Fruit fly (Drosophila melanogaster) whole organism, embryonic: Measurements from ENCODE around the gene CG34148.

Experiments used
- C15 ChIP-seq: fragments of 200-800 bp; sonication (Bioruptor generic); IDR thresholded peaks from 3 replicates; pipeline ENCODE4 v1.3.6; 2022; ENCODE audit warnings: missing biosample characterization, missing genetic modification characterization
- CG10209 ChIP-seq: fragments of 200-800 bp; sonication (Bioruptor generic); optimal IDR thresholded peaks from 3 replicates; lab custom pipeline; 2017; ENCODE audit warnings: missing biosample characterization, mild to moderate bottlenecking, missing genetic modification characterization, missing genetic modification reagents
- CG10959 ChIP-seq: fragments of 200-800 bp; sonication (Bioruptor generic); IDR thresholded peaks from 2 replicates; pipeline ENCODE4 v1.3.6; 2022; ENCODE audit warnings: missing biosample characterization, missing genetic modification characterization
- CG11398 ChIP-seq: fragments of 200-800 bp; sonication (Bioruptor generic); optimal IDR thresholded peaks from 2 replicates; lab custom pipeline; 2016; ENCODE audit warnings: missing biosample characterization, missing genetic modification characterization
- CG11456 ChIP-seq: fragments of 200-800 bp; sonication (Bioruptor generic); IDR thresholded peaks from 3 replicates; pipeline ENCODE4 v1.3.6; 2022; ENCODE audit warnings: missing biosample characterization, missing genetic modification characterization
- CG12236 ChIP-seq: fragments of 200-800 bp; sonication (Bioruptor generic); optimal IDR thresholded peaks from 2 replicates; lab custom pipeline; 2016; ENCODE audit warnings: missing biosample characterization, missing genetic modification characterization
- CG13287 ChIP-seq: fragments of 200-800 bp; sonication (Bioruptor generic); IDR thresholded peaks from 2 replicates; pipeline ENCODE4 v1.3.6; 2022; ENCODE audit warnings: missing biosample characterization, missing genetic modification characterization; ENCODE audit not compliant: partially characterized antibody
- CG14860 ChIP-seq: fragments of 200-800 bp; sonication (Bioruptor generic); IDR thresholded peaks from 3 replicates; pipeline ENCODE4 v1.3.6; 2022; ENCODE audit warnings: missing biosample characterization, missing genetic modification characterization; ENCODE audit not compliant: partially characterized antibody
- CG15696 ChIP-seq: fragments of 200-800 bp; sonication (Bioruptor generic); optimal IDR thresholded peaks from 2 replicates; lab custom pipeline; 2019; ENCODE audit warnings: missing biosample characterization, mild to moderate bottlenecking, missing genetic modification characterization, moderate library complexity
- CG16863 ChIP-seq: fragments of 200-800 bp; sonication (Bioruptor generic); optimal IDR thresholded peaks from 3 replicates; lab custom pipeline; 2016; ENCODE audit warnings: missing biosample characterization, missing genetic modification characterization
- CG17912 ChIP-seq: fragments of 200-800 bp; sonication (Bioruptor generic); optimal IDR thresholded peaks from 2 replicates; lab custom pipeline; 2018; ENCODE audit warnings: missing biosample characterization, mild to moderate bottlenecking, missing genetic modification characterization
- CG18476 ChIP-seq: fragments of 200-800 bp; sonication (Bioruptor generic); optimal IDR thresholded peaks from 2 replicates; lab custom pipeline; 2016; ENCODE audit warnings: missing biosample characterization, mild to moderate bottlenecking, missing genetic modification characterization
- CG31224 ChIP-seq: fragments of 200-800 bp; sonication (Bioruptor generic); IDR thresholded peaks from 2 replicates; pipeline ENCODE4 v1.3.6; 2022; ENCODE audit warnings: missing biosample characterization, missing genetic modification characterization
- CG4360 ChIP-seq: fragments of 200-800 bp; sonication (Bioruptor generic); IDR thresholded peaks from 2 replicates; pipeline ENCODE4 v1.3.6; 2022; ENCODE audit warnings: missing biosample characterization, missing genetic modification characterization
- CG4820 ChIP-seq: fragments of 200-800 bp; sonication (Bioruptor generic); optimal IDR thresholded peaks from 3 replicates; lab custom pipeline; 2016; ENCODE audit warnings: missing biosample characterization, missing genetic modification characterization
- CG6254 ChIP-seq: fragments of 200-800 bp; sonication (Bioruptor generic); optimal IDR thresholded peaks from 3 replicates; lab custom pipeline; 2017; ENCODE audit warnings: mild to moderate bottlenecking, missing biosample characterization, missing genetic modification reagents, missing genetic modification characterization
- CG7357 ChIP-seq: fragments of 200-800 bp; sonication (Bioruptor generic); IDR thresholded peaks from 3 replicates; pipeline ENCODE4 v1.3.6; 2022; ENCODE audit warnings: missing biosample characterization, missing genetic modification characterization
- CG8290 ChIP-seq, 3 experiments: fragments of 200-800 bp; sonication (Bioruptor generic); optimal IDR thresholded peaks; 2 replicates each; lab custom pipeline; 2016 to 2019; ENCODE audit warnings: missing biosample characterization in 3 of 3, missing genetic modification characterization in 3 of 3, mild to moderate bottlenecking in 2 of 3, moderate library complexity in 1 of 3
- CG9797 ChIP-seq: fragments of 200-800 bp; sonication (Bioruptor generic); optimal IDR thresholded peaks from 3 replicates; lab custom pipeline; 2018; ENCODE audit warnings: missing biosample characterization, mild to moderate bottlenecking, missing genetic modification characterization
- Drgx ChIP-seq: fragments of 200-800 bp; sonication (Bioruptor generic); IDR thresholded peaks from 2 replicates; pipeline ENCODE4 v1.3.6; 2022; ENCODE audit warnings: missing biosample characterization, missing genetic modification characterization
- ERR ChIP-seq: fragments of 200-800 bp; sonication (Bioruptor generic); optimal IDR thresholded peaks from 2 replicates; lab custom pipeline; 2016; ENCODE audit warnings: missing biosample characterization, missing genetic modification characterization
- Ets65A ChIP-seq: fragments of 200-800 bp; sonication (Bioruptor generic); peaks from one replicate; lab custom pipeline; 2016; ENCODE audit warnings: missing biosample characterization, missing genetic modification characterization
- Lhr ChIP-seq: fragments of 200-800 bp; sonication (Bioruptor generic); optimal IDR thresholded peaks from 3 replicates; lab custom pipeline; 2017; ENCODE audit warnings: mild to moderate bottlenecking, missing biosample characterization, missing genetic modification reagents, missing genetic modification characterization
- NC2α ChIP-seq: fragments of 200-800 bp; sonication (Bioruptor generic); optimal IDR thresholded peaks from 2 replicates; lab custom pipeline; 2016; ENCODE audit warnings: missing biosample characterization, missing genetic modification characterization
- Optix ChIP-seq: fragments of 200-800 bp; sonication (Bioruptor generic); IDR thresholded peaks from 3 replicates; pipeline ENCODE4 v1.3.6; 2022; ENCODE audit warnings: missing biosample characterization, missing genetic modification characterization
- Ravus ChIP-seq: fragments of 200-800 bp; sonication (Bioruptor generic); IDR thresholded peaks from 2 replicates; pipeline ENCODE4 v1.3.6; 2022; ENCODE audit warnings: missing biosample characterization, missing genetic modification characterization
- Rfx ChIP-seq: fragments of 200-800 bp; sonication (Bioruptor generic); IDR thresholded peaks from 2 replicates; pipeline ENCODE4 v1.3.6; 2022; ENCODE audit warnings: missing biosample characterization, missing genetic modification characterization
- Ssrp ChIP-seq: fragments of 200-800 bp; sonication (Bioruptor generic); optimal IDR thresholded peaks from 2 replicates; lab custom pipeline; 2018; ENCODE audit warnings: missing biosample characterization, mild to moderate bottlenecking, missing genetic modification characterization, moderate library complexity
- Trl ChIP-seq, 3 experiments: fragments of >200 bp in 2 of 3; fragments of 200-800 bp in 1 of 3; sonication (Bioruptor generic) in 1 of 3; optimal IDR thresholded peaks; 2 replicates in 1 of 3; 3 replicates in 2 of 3; lab custom pipeline; 2016 to 2017; ENCODE audit warnings: missing biosample characterization in 1 of 3, missing genetic modification characterization in 1 of 3
- ato ChIP-seq: fragments of 200-800 bp; sonication (Bioruptor generic); IDR thresholded peaks from 2 replicates; pipeline ENCODE4 v1.3.6; 2022; ENCODE audit warnings: missing biosample characterization, missing genetic modification characterization; ENCODE audit not compliant: partially characterized antibody
- bsh ChIP-seq, 2 experiments: fragments of 200-800 bp; sonication (Bioruptor generic); optimal IDR thresholded peaks; 2 replicates each; lab custom pipeline; 2017 to 2018; ENCODE audit warnings: mild to moderate bottlenecking in 2 of 2, missing biosample characterization in 2 of 2, missing genetic modification characterization in 2 of 2, moderate library complexity in 1 of 2
- dati ChIP-seq: fragments of 200-800 bp; sonication (Bioruptor generic); IDR thresholded peaks from 2 replicates; pipeline ENCODE4 v1.3.6; 2022; ENCODE audit warnings: missing biosample characterization, missing genetic modification characterization
- fd64A ChIP-seq: fragments of 200-800 bp; sonication (Bioruptor generic); optimal IDR thresholded peaks from 3 replicates; lab custom pipeline; 2018; ENCODE audit warnings: missing biosample characterization, mild to moderate bottlenecking, missing genetic modification characterization
- gem ChIP-seq: fragments of 200-800 bp; sonication (Bioruptor generic); optimal IDR thresholded peaks from 2 replicates; lab custom pipeline; 2019; ENCODE audit warnings: missing biosample characterization, mild to moderate bottlenecking, missing genetic modification characterization, moderate library complexity
- gro ChIP-seq: fragments of 200-800 bp; sonication (Bioruptor generic); optimal IDR thresholded peaks from 2 replicates; lab custom pipeline; 2016; ENCODE audit warnings: missing biosample characterization, missing genetic modification characterization
- gsb-n ChIP-seq: fragments of 200-800 bp; sonication (Bioruptor generic); optimal IDR thresholded peaks from 3 replicates; lab custom pipeline; 2018; ENCODE audit warnings: missing biosample characterization, mild to moderate bottlenecking, missing genetic modification characterization
- hbn ChIP-seq: fragments of 200-800 bp; sonication (Bioruptor generic); IDR thresholded peaks from 2 replicates; pipeline ENCODE4 v1.3.6; 2022; ENCODE audit warnings: missing biosample characterization, missing genetic modification characterization; ENCODE audit not compliant: partially characterized antibody
- hkb ChIP-seq, 2 experiments: fragments of 200-800 bp in 1 of 2; fragments of >200 bp in 1 of 2; sonication (Bioruptor generic) in 1 of 2; IDR thresholded peaks in 1 of 2; optimal IDR thresholded peaks in 1 of 2; 2 replicates each; pipeline versions ENCODE4 v1.3.6 to Lab custom; 2017 to 2022; ENCODE audit warnings: missing biosample characterization in 1 of 2, missing genetic modification characterization in 1 of 2
- jing ChIP-seq: fragments of 200-800 bp; sonication (Bioruptor generic); optimal IDR thresholded peaks from 2 replicates; lab custom pipeline; 2018; ENCODE audit warnings: missing biosample characterization, mild to moderate bottlenecking, missing genetic modification characterization
- nom ChIP-seq: fragments of 200-800 bp; sonication (Bioruptor generic); optimal IDR thresholded peaks from 2 replicates; lab custom pipeline; 2017; ENCODE audit warnings: missing biosample characterization, missing genetic modification characterization, mild to moderate bottlenecking, moderate library complexity, missing genetic modification reagents
- odd ChIP-seq: fragments of 200-800 bp; sonication (Bioruptor generic); optimal IDR thresholded peaks from 2 replicates; lab custom pipeline; 2017; ENCODE audit warnings: missing biosample characterization, mild to moderate bottlenecking, missing genetic modification characterization
- prd ChIP-seq, 3 experiments: fragments of >200 bp in 2 of 3; fragments of 200-800 bp in 1 of 3; sonication (Bioruptor generic) in 1 of 3; optimal IDR thresholded peaks in 2 of 3; IDR thresholded peaks in 1 of 3; 2 replicates in 2 of 3; 3 replicates in 1 of 3; pipeline versions ENCODE4 v1.3.6 to Lab custom; 2017 to 2022; ENCODE audit warnings: missing biosample characterization in 1 of 3, missing genetic modification characterization in 1 of 3
- pzg ChIP-seq: fragments of 200-800 bp; sonication (Bioruptor generic); optimal IDR thresholded peaks from 3 replicates; lab custom pipeline; 2018; ENCODE audit warnings: missing biosample characterization, mild to moderate bottlenecking, missing genetic modification characterization, moderate library complexity
- sens ChIP-seq: fragments of 200-800 bp; sonication (Bioruptor generic); peaks from one replicate; lab custom pipeline; 2016; ENCODE audit warnings: missing biosample characterization, missing genetic modification characterization
- seq ChIP-seq: fragments of 200-800 bp; sonication (Bioruptor generic); IDR thresholded peaks from 2 replicates; pipeline ENCODE4 v1.3.6; 2022; ENCODE audit warnings: missing biosample characterization, missing genetic modification characterization
- sr ChIP-seq: fragments of 200-800 bp; sonication (Bioruptor generic); IDR thresholded peaks from 3 replicates; pipeline ENCODE4 v1.3.6; 2022; ENCODE audit warnings: missing biosample characterization, missing genetic modification characterization
- trem ChIP-seq: fragments of 200-800 bp; optimal IDR thresholded peaks from 3 replicates; lab custom pipeline; 2019; ENCODE audit warnings: missing biosample characterization, mild to moderate bottlenecking, missing genetic modification characterization, moderate library complexity

The CG34148 gene

dm6 chr3R:21905615-21906014 is 27.1 kb upstream of the CG34148 start:
- TF ChIP-seq Optix (GFP tag; lab: Robert Waterston, UW) (no peak), CG4360 (no peak), nom (GFP tag; lab: Kevin White, UChicago) (peak; percentile 64), Drgx (GFP tag; lab: Robert Waterston, UW) (peak; percentile 80), pzg (GFP tag; lab: Kevin White, UChicago) (no peak), CG17912 (GFP tag; lab: Kevin White, UChicago) (no peak), Ssrp (no peak), dati (GFP tag; lab: Robert Waterston, UW) (no peak), C15 (no peak), NC2α (no peak), CG8290 (GFP tag; optimal IDR thresholded peaks at IDR 0.05; lab: Kevin White, UChicago) (no peak), CG8290 (tag; optimal IDR thresholded peaks at IDR 0.05; lab: Kevin White, UChicago) (no peak), prd (optimal IDR thresholded peaks at IDR 0.05; lab: Kevin White, UChicago) (no peak), prd (GFP tag; IDR thresholded peaks at IDR 0.05; lab: Robert Waterston, UW) (0 out of 3 replicates have a peak, but pooled peaks have one; percentile 9), fd64A (GFP tag; lab: Kevin White, UChicago) (no peak), ERR (GFP tag; lab: Kevin White, UChicago) (no peak), CG10959 (GFP tag; lab: Robert Waterston, UW) (no peak), odd (GFP tag; lab: Kevin White, UChicago) (no peak), bsh (GFP tag; optimal IDR thresholded peaks at IDR 0.05; lab: Kevin White, UChicago) (peak in 1 of 2 experiments; percentile 83), Lhr (GFP tag; lab: Kevin White, UChicago) (no peak), Ets65A (GFP tag; lab: Kevin White, UChicago) (no peak), sens (GFP tag; lab: Kevin White, UChicago) (peak; percentile 26), CG7357 (GFP tag; lab: Robert Waterston, UW) (no peak)
- TF ChIP-seq, all 482 proteins: peak for 5

DNA sequence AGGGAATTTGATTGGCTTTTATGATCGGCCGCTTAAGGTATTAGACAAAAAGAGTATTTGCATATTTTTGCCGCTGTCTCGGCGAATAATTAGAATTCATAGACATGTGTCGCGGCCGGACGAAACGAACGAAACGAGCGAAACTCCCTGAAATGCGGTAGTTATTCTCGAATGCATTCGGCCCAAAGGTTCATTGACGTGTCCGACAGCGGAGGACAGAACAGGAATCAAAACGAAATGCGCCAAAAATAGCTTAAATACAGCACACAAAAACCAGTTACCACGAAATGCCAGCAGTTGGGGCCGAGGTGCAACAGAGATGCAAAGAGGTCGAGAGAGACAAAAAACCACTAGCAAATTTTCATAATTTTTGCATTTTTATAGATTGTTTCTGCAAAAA is 25.9 kb upstream of the CG34148 start:
- TF ChIP-seq gem (tag; lab: Kevin White, UChicago) = no peak
- TF ChIP-seq hbn (GFP tag; lab: Robert Waterston, UW) = no peak
- no peak for TF ChIP-seq jing (GFP tag; lab: Kevin White, UChicago)
- TF ChIP-seq CG11398 = no peak
- no peak for TF ChIP-seq hkb (optimal IDR thresholded peaks at IDR 0.05; lab: Kevin White, UChicago)
- TF ChIP-seq hkb (GFP tag; IDR thresholded peaks at IDR 0.05; lab: Robert Waterston, UW) = no peak
- no peak for TF ChIP-seq trem (tag; lab: Kevin White, UChicago)
- TF ChIP-seq CG10209 = no peak
- TF ChIP-seq CG6254 (GFP tag; lab: Kevin White, UChicago) = no peak

DNA sequence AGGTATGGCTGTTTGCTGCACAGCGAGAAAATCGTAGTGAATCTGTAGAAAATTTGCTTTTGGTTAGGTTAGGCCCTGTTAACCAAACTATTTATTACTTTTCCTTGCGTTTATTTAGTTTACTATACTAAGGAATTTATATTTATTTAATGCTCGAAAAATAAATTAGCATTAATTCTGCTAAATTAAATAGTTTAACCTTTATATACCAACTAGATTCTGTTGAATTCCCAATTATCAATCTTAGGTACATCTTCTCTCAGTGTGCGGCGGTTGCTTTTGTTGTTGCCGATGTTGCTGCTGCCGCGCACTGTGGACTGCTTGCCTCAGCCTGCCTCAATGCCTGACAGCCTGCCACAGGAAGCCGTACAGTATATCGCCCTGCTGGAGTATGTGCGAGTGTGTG is 20.7 kb upstream of the CG34148 start:
- no peak for TF ChIP-seq Trl (optimal IDR thresholded peaks at IDR 0.05; lab: Kevin White, UChicago)
- no peak for TF ChIP-seq Trl (GFP tag; optimal IDR thresholded peaks at IDR 0.05; lab: Kevin White, UChicago)
- no peak for TF ChIP-seq seq (GFP tag; lab: Robert Waterston, UW)
- peak; percentile 47 for TF ChIP-seq nom (GFP tag; lab: Kevin White, UChicago)
- no peak for TF ChIP-seq CG16863 (GFP tag; lab: Kevin White, UChicago)
- TF ChIP-seq ato = no peak
- TF ChIP-seq CG11456 (GFP tag; lab: Robert Waterston, UW) = 0 out of 3 replicates have a peak, but pooled peaks have one; percentile 15
- no peak for TF ChIP-seq sr
- no peak for TF ChIP-seq CG9797 (GFP tag; lab: Kevin White, UChicago)
- no peak for TF ChIP-seq CG31224 (GFP tag; lab: Robert Waterston, UW)
- no peak for TF ChIP-seq Ravus (GFP tag; lab: Robert Waterston, UW)
- no peak for TF ChIP-seq CG14860 (GFP tag; lab: Robert Waterston, UW)
- no peak for TF ChIP-seq CG12236 (GFP tag; lab: Kevin White, UChicago)
- no peak for TF ChIP-seq CG18476 (GFP tag; lab: Kevin White, UChicago)
- TF ChIP-seq gro = no peak
- TF ChIP-seq bsh (GFP tag; optimal IDR thresholded peaks at IDR 0.05; lab: Kevin White, UChicago) = peak in 1 of 2 experiments; percentile 31
- no peak for TF ChIP-seq Rfx (GFP tag; lab: Robert Waterston, UW)
- TF ChIP-seq Drgx (GFP tag; lab: Robert Waterston, UW) = peak; percentile 63; the same call in 1 of the 2 replicates
- no peak for TF ChIP-seq gsb-n (tag; lab: Kevin White, UChicago)
- no peak for TF ChIP-seq CG13287 (GFP tag; lab: Robert Waterston, UW)
- no peak for TF ChIP-seq CG15696 (tag; lab: Kevin White, UChicago)
- no peak for TF ChIP-seq CG4820 (GFP tag; lab: Kevin White, UChicago)
